Worm (Caenorhabditis elegans) whole organism, L1 larva: ENCODE results near the gene jip-1.

Experiments used
- C16A3.4 ChIP-seq: fragments of 150-350 bp; optimal IDR thresholded peaks from 2 replicates; lab custom pipeline; 2014; ENCODE audit warnings: missing biosample characterization, missing genetic modification characterization
- F16B12.6 ChIP-seq: fragments of 150-350 bp; optimal IDR thresholded peaks from 2 replicates; lab custom pipeline; 2014; ENCODE audit warnings: missing biosample characterization, missing genetic modification characterization
- Y116A8C.19 ChIP-seq: sonication (generic microtip); optimal IDR thresholded peaks from 2 replicates; lab custom pipeline; 2016; ENCODE audit warnings: missing compliant biosample characterization, missing genetic modification characterization, borderline replicate concordance
- aha-1 ChIP-seq: fragments of 150-350 bp; optimal IDR thresholded peaks from 2 replicates; lab custom pipeline; 2014; ENCODE audit warnings: missing biosample characterization, missing genetic modification characterization
- alr-1 ChIP-seq: fragments of 200-800 bp; sonication (Bioruptor generic); optimal IDR thresholded peaks from 2 replicates; lab custom pipeline; 2018; ENCODE audit warnings: borderline replicate concordance, mild to moderate bottlenecking, missing genetic modification characterization, missing compliant biosample characterization
- ama-1 ChIP-seq: fragments of 150-350 bp; optimal IDR thresholded peaks from 2 replicates; lab custom pipeline; 2014
- blmp-1 ChIP-seq: fragments of 150-350 bp; optimal IDR thresholded peaks from 2 replicates; lab custom pipeline; 2014; ENCODE audit warnings: missing biosample characterization, missing genetic modification characterization
- ceh-8 ChIP-seq: fragments of 200-800 bp; sonication (Bioruptor generic); optimal IDR thresholded peaks from 2 replicates; lab custom pipeline; 2018; ENCODE audit warnings: mild to moderate bottlenecking, missing genetic modification characterization, moderate library complexity, missing compliant biosample characterization
- ceh-82 ChIP-seq, 3 experiments: fragments of 150-350 bp in 1 of 3; sonication (generic microtip) in 2 of 3; optimal IDR thresholded peaks; 2 replicates each; lab custom pipeline; 2014 to 2017; ENCODE audit warnings: missing biosample characterization in 3 of 3, missing genetic modification characterization in 3 of 3
- ceh-88 ChIP-seq: fragments of 200-800 bp; sonication (Bioruptor generic); IDR thresholded peaks from 2 replicates; pipeline ENCODE4 v1.3.6; 2022; ENCODE audit warnings: missing genetic modification characterization, missing compliant biosample characterization
- ces-1 ChIP-seq: fragments of 150-350 bp; optimal IDR thresholded peaks from 2 replicates; lab custom pipeline; 2014; ENCODE audit warnings: missing biosample characterization, missing genetic modification reagents, missing genetic modification characterization
- dpl-1 ChIP-seq, 3 experiments: fragments of 150-350 bp in 2 of 3; sonication (generic microtip) in 1 of 3; optimal IDR thresholded peaks; 2 replicates each; lab custom pipeline; 2014 to 2017; ENCODE audit warnings: missing biosample characterization in 3 of 3, missing genetic modification characterization in 3 of 3, missing genetic modification reagents in 3 of 3
- efl-1 ChIP-seq, 4 experiments: fragments of 150-350 bp; optimal IDR thresholded peaks in 3 of 4; peaks in 1 of 4; 1 replicate in 1 of 4; 2 replicates in 3 of 4; lab custom pipeline; 2014; ENCODE audit warnings: missing biosample characterization in 2 of 4, missing genetic modification characterization in 2 of 4, missing genetic modification reagents in 2 of 4
- egl-13 ChIP-seq: sonication (generic microtip); optimal IDR thresholded peaks from 2 replicates; lab custom pipeline; 2016; ENCODE audit warnings: missing genotype, missing genetic modification reagents, missing genetic modification characterization, missing compliant biosample characterization
- elt-3 ChIP-seq, 6 experiments: fragments of 150-350 bp in 1 of 6; sonication (generic microtip); optimal IDR thresholded peaks; 2 replicates each; lab custom pipeline; 2017 to 2018; ENCODE audit warnings: missing biosample characterization in 6 of 6, missing genetic modification characterization in 6 of 6, inconsistent platforms in 1 of 6
- fkh-10 ChIP-seq: sonication (generic microtip); optimal IDR thresholded peaks from 2 replicates; lab custom pipeline; 2017; ENCODE audit warnings: missing biosample characterization, missing genetic modification reagents, missing genetic modification characterization
- fkh-4 ChIP-seq: sonication (generic microtip); optimal IDR thresholded peaks from 2 replicates; lab custom pipeline; 2016; ENCODE audit warnings: missing compliant biosample characterization, missing genetic modification characterization, borderline replicate concordance
- fos-1 ChIP-seq: fragments of 150-350 bp; optimal IDR thresholded peaks from 2 replicates; lab custom pipeline; 2014; ENCODE audit warnings: missing biosample characterization, missing genetic modification characterization
- grh-1 ChIP-seq: fragments of 200-800 bp; sonication (Bioruptor generic); IDR thresholded peaks from 2 replicates; pipeline ENCODE4 v1.3.6; 2022; ENCODE audit warnings: missing genetic modification reagents, missing genetic modification characterization, missing compliant biosample characterization
- hlh-4 ChIP-seq: sonication (generic microtip); optimal IDR thresholded peaks from 2 replicates; lab custom pipeline; 2016; ENCODE audit warnings: mild to moderate bottlenecking, missing genetic modification characterization, missing compliant biosample characterization
- jun-1 ChIP-seq: fragments of 150-350 bp; optimal IDR thresholded peaks from 2 replicates; lab custom pipeline; 2014; ENCODE audit warnings: missing biosample characterization, missing genetic modification reagents, missing genetic modification characterization
- lin-14 ChIP-seq: fragments of 200-800 bp; sonication (Bioruptor generic); optimal IDR thresholded peaks from 2 replicates; lab custom pipeline; 2018; ENCODE audit warnings: mild to moderate bottlenecking, missing genetic modification characterization, moderate library complexity, missing compliant biosample characterization
- lin-15B ChIP-seq: fragments of 150-350 bp; sonication (generic microtip); optimal IDR thresholded peaks from 3 replicates; lab custom pipeline; 2014; ENCODE audit warnings: missing biosample characterization, missing genetic modification characterization
- lin-35 ChIP-seq, 2 experiments: fragments of 150-350 bp; optimal IDR thresholded peaks; 2 replicates each; lab custom pipeline; 2014; ENCODE audit warnings: missing biosample characterization in 2 of 2, missing genetic modification characterization in 2 of 2, missing genetic modification reagents in 2 of 2
- lir-3 ChIP-seq: sonication (generic microtip); optimal IDR thresholded peaks from 2 replicates; lab custom pipeline; 2016; ENCODE audit warnings: mild to moderate bottlenecking, missing genetic modification characterization, moderate library complexity, missing compliant biosample characterization; ENCODE audit not compliant: poor library complexity
- mdl-1 ChIP-seq, 2 experiments: fragments of 150-350 bp; optimal IDR thresholded peaks; 2 replicates each; lab custom pipeline; 2014 to 2017; ENCODE audit warnings: missing biosample characterization in 2 of 2, missing genetic modification characterization in 2 of 2, inconsistent platforms in 1 of 2
- nhr-11 ChIP-seq: fragments of 150-350 bp; optimal IDR thresholded peaks from 2 replicates; lab custom pipeline; 2014; ENCODE audit warnings: missing biosample characterization, missing genetic modification characterization
- nhr-19 ChIP-seq: fragments of 200-800 bp; sonication (Bioruptor generic); conservative IDR thresholded peaks from 2 replicates; pipeline ENCODE4 v1.3.6; 2022; ENCODE audit warnings: missing genetic modification characterization, missing compliant biosample characterization
- nhr-20 ChIP-seq: sonication (generic microtip); optimal IDR thresholded peaks from 2 replicates; lab custom pipeline; 2016; ENCODE audit warnings: mild to moderate bottlenecking, missing genetic modification characterization, missing compliant biosample characterization
- nhr-47 ChIP-seq: sonication (generic microtip); optimal IDR thresholded peaks from 2 replicates; lab custom pipeline; 2016; ENCODE audit warnings: mild to moderate bottlenecking, missing genetic modification characterization, moderate library complexity, missing compliant biosample characterization
- nhr-71 ChIP-seq: sonication (generic microtip); optimal IDR thresholded peaks from 2 replicates; lab custom pipeline; 2016; ENCODE audit warnings: mild to moderate bottlenecking, missing genetic modification characterization, moderate library complexity, missing compliant biosample characterization
- nhr-77 ChIP-seq: fragments of 150-350 bp; optimal IDR thresholded peaks from 2 replicates; lab custom pipeline; 2014; ENCODE audit warnings: missing biosample characterization, missing genetic modification characterization
- nhr-85 ChIP-seq: sonication (generic microtip); peaks from one replicate; lab custom pipeline; 2016; ENCODE audit warnings: missing genetic modification characterization, inconsistent platforms, missing compliant biosample characterization
- nhr-90 ChIP-seq: sonication (generic microtip); optimal IDR thresholded peaks from 2 replicates; lab custom pipeline; 2016; ENCODE audit warnings: mild to moderate bottlenecking, missing genetic modification characterization, missing compliant biosample characterization; ENCODE audit not compliant: poor library complexity
- pag-3 ChIP-seq: sonication (generic microtip); optimal IDR thresholded peaks from 2 replicates; lab custom pipeline; 2017; ENCODE audit warnings: missing genetic modification characterization, mild to moderate bottlenecking, missing compliant biosample characterization, antibody characterized with exemption, borderline replicate concordance; ENCODE audit not compliant: insufficient read depth
- pqm-1 ChIP-seq: sonication (generic microtip); optimal IDR thresholded peaks from 3 replicates; lab custom pipeline; 2017; ENCODE audit warnings: missing biosample characterization, missing genetic modification characterization
- rnt-1 ChIP-seq: sonication (generic microtip); optimal IDR thresholded peaks from 2 replicates; lab custom pipeline; 2016; ENCODE audit warnings: mild to moderate bottlenecking, missing genetic modification characterization, moderate library complexity, missing compliant biosample characterization
- snu-23 ChIP-seq: sonication (generic microtip); optimal IDR thresholded peaks from 2 replicates; lab custom pipeline; 2016; ENCODE audit warnings: missing genetic modification characterization, missing compliant biosample characterization
- sox-4 ChIP-seq: sonication (generic microtip); optimal IDR thresholded peaks from 2 replicates; lab custom pipeline; 2016; ENCODE audit warnings: missing genetic modification characterization, missing compliant biosample characterization
- sptf-1 ChIP-seq: fragments of 150-350 bp; optimal IDR thresholded peaks from 2 replicates; lab custom pipeline; 2014; ENCODE audit warnings: missing biosample characterization, missing genetic modification characterization
- tlp-1 ChIP-seq: fragments of 150-350 bp; optimal IDR thresholded peaks from 2 replicates; lab custom pipeline; 2014; ENCODE audit warnings: missing biosample characterization, missing genetic modification characterization
- unc-130 ChIP-seq: fragments of 150-350 bp; optimal IDR thresholded peaks from 2 replicates; lab custom pipeline; 2017; ENCODE audit warnings: missing biosample characterization, missing genetic modification characterization, inconsistent platforms
- unc-30 ChIP-seq: sonication (generic microtip); optimal IDR thresholded peaks from 2 replicates; lab custom pipeline; 2017; ENCODE audit warnings: missing biosample characterization, missing genetic modification characterization
- unc-62 ChIP-seq: fragments of 150-350 bp; optimal IDR thresholded peaks from 2 replicates; lab custom pipeline; 2014; ENCODE audit warnings: missing biosample characterization, missing genetic modification reagents, missing genetic modification characterization
- unc-86 ChIP-seq: sonication (generic microtip); optimal IDR thresholded peaks from 2 replicates; lab custom pipeline; 2016; ENCODE audit warnings: missing genetic modification characterization, missing compliant biosample characterization
- unc-98 ChIP-seq: fragments of 200-800 bp; sonication (Bioruptor generic); IDR thresholded peaks from 2 replicates; pipeline ENCODE4 v1.3.6; 2022; ENCODE audit warnings: missing genetic modification characterization, missing compliant biosample characterization
- xbp-1 ChIP-seq: sonication (generic microtip); optimal IDR thresholded peaks from 2 replicates; lab custom pipeline; 2016; ENCODE audit warnings: missing genetic modification characterization, missing compliant biosample characterization
- zag-1 ChIP-seq: fragments of 150-350 bp; optimal IDR thresholded peaks from 2 replicates; lab custom pipeline; 2014; ENCODE audit warnings: missing biosample characterization, missing genetic modification characterization
- ztf-11 ChIP-seq, 2 experiments: sonication (generic microtip); optimal IDR thresholded peaks; 2 replicates each; lab custom pipeline; 2016 to 2017; ENCODE audit warnings: missing genetic modification characterization in 2 of 2, missing biosample characterization in 1 of 2, missing compliant biosample characterization in 1 of 2
- ztf-4 ChIP-seq: fragments of 150-350 bp; optimal IDR thresholded peaks from 2 replicates; lab custom pipeline; 2014; ENCODE audit warnings: missing biosample characterization, missing genetic modification characterization

Gene jip-1

ce11 chrII:1309892-1310516, 16.8 kb upstream of the jip-1 start, which contains the start of the genes alh-6 and fcho-1 (continued):
- no peak for TF ChIP-seq sox-4 (tag; lab: Kevin White, UChicago)
- no peak for TF ChIP-seq unc-30 (tag; lab: Kevin White, UChicago)
- no peak for TF ChIP-seq unc-98 (GFP tag; lab: Robert Waterston, UW)
- no peak for TF ChIP-seq zag-1 (tag; lab: Kevin White, UChicago)

ce11 chrII:1315245-1315644, 11.5 kb upstream of the jip-1 start:
- TF ChIP-seq sptf-1 (tag; lab: Kevin White, UChicago) (no peak), blmp-1 (tag; lab: Kevin White, UChicago) (peak; percentile 91), alr-1 (tag; lab: Kevin White, UChicago) (no peak), lin-14 (peak; percentile 50), efl-1 (optimal IDR thresholded peaks at IDR 0.05; lab: Kevin White, UChicago) (no peak), efl-1 (GFP tag; optimal IDR thresholded peaks at IDR 0.05 in 1 of 2; lab: Kevin White, UChicago) (peak in 1 of 2 experiments; percentile 30), ztf-11 (tag; optimal IDR thresholded peaks at IDR 0.05; lab: Kevin White, UChicago) (no peak), ces-1 (no peak), fkh-4 (tag; lab: Kevin White, UChicago) (no peak), rnt-1 (tag; lab: Kevin White, UChicago) (no peak), tlp-1 (tag; lab: Kevin White, UChicago) (no peak), snu-23 (peak; percentile 7), dpl-1 (GFP tag; optimal IDR thresholded peaks at IDR 0.05; lab: Kevin White, UChicago) (peak in 2 of 3 experiments; percentile 25 to 28), nhr-47 (tag; lab: Kevin White, UChicago) (no peak), ztf-4 (tag; lab: Kevin White, UChicago) (no peak), ceh-82 (tag; optimal IDR thresholded peaks at IDR 0.05; lab: Kevin White, UChicago) (no peak), ama-1 (lab: Kevin White, UChicago) (no peak), nhr-90 (tag; lab: Kevin White, UChicago) (no peak), nhr-20 (tag; lab: Kevin White, UChicago) (peak; percentile 47), egl-13 (no peak), pag-3 (tag; lab: Kevin White, UChicago) (no peak), mdl-1 (tag; optimal IDR thresholded peaks at IDR 0.05; lab: Kevin White, UChicago) (no peak), unc-130 (tag; lab: Kevin White, UChicago) (no peak), lin-35 (GFP tag; optimal IDR thresholded peaks at IDR 0.05; lab: Kevin White, UChicago) (peak; percentile 12 to 44), jun-1 (no peak), unc-86 (tag; lab: Kevin White, UChicago) (no peak), lin-15B (tag; lab: Kevin White, UChicago) (no peak), lir-3 (no peak), hlh-4 (tag; lab: Kevin White, UChicago) (no peak), fos-1 (no peak), Y116A8C.19 (tag; lab: Kevin White, UChicago) (no peak), elt-3 (tag; optimal IDR thresholded peaks at IDR 0.05; lab: Kevin White, UChicago) (peak in 3 of 6 experiments; percentile 7 to 65 (median 17)), nhr-11 (tag; lab: Kevin White, UChicago) (no peak), pqm-1 (tag; lab: Kevin White, UChicago) (no peak), fkh-10 (peak; percentile 15), nhr-71 (peak; percentile 23), nhr-77 (tag; lab: Kevin White, UChicago) (no peak), unc-62 (GFP tag; lab: Kevin White, UChicago) (no peak), ceh-88 (GFP tag; lab: Robert Waterston, UW) (no peak), F16B12.6 (no peak), C16A3.4 (no peak), ceh-8 (GFP tag; lab: Kevin White, UChicago) (no peak), aha-1 (tag; lab: Kevin White, UChicago) (no peak), xbp-1 (tag; lab: Kevin White, UChicago) (no peak), nhr-85 (tag; lab: Kevin White, UChicago) (peak; percentile 64), zag-1 (tag; lab: Kevin White, UChicago) (no peak), grh-1 (GFP tag; lab: Robert Waterston, UW) (no peak), nhr-19 (no peak)
